Fruit fly (Drosophila melanogaster): ENCODE data around the gene Cp15.
A peak's percentile ranks its signal among the peaks of the same experiment; 100 is the strongest.

The Cp15 gene

DNA sequence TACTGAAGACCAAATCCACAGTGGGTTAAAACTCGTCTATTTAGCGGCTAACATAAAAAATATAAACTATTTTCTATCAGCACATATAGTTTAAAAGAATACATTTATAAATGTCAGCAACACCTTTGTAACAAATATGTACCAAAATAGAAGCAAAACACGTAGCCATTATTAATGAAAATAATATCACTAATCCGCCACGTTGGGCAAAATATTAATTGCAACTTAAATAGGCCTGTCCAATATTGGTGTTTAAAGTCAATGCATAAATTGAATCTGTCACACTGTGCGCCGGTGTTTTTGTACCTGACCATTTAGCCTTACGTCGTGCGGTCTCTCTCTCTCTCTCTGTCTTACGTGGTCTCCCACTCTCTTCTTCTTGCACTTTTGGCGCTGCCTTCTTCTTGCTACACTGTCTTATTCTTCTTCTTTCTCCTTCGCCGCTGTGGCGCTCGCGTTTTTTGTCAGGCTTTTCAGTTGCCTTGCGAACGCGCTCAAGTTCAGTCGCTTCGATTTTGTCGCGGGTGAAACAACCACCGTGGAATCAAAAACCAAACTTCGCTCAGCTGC is 37.8 kb downstream of the Cp15 start (continued):
- TF ChIP-seq Abd-B (GFP tag; optimal IDR thresholded peaks at IDR 0.05) (peak; percentile 84), Doc3 (GFP tag; IDR thresholded peaks at IDR 0.05; ENCODE audit: partially characterized antibody) (0 out of 3 replicates have a peak, but pooled peaks have one; percentile 31), CG13894 (tag; optimal IDR thresholded peaks at IDR 0.05) (peak; percentile 85), Hsf (GFP tag; optimal IDR thresholded peaks at IDR 0.05) (peak; percentile 99), CG1792 (GFP tag; optimal IDR thresholded peaks at IDR 0.05) (peak; percentile 93), CG10274 (GFP tag; optimal IDR thresholded peaks at IDR 0.05) (peak; percentile 91), fu2 (GFP tag; optimal IDR thresholded peaks at IDR 0.05) (peak; percentile 97), CG8359 (GFP tag; optimal IDR thresholded peaks at IDR 0.05; ENCODE audit: borderline replicate concordance) (peak; percentile 87), da (GFP tag; optimal IDR thresholded peaks at IDR 0.05) (peak; percentile 96), Hmx (GFP tag; optimal IDR thresholded peaks at IDR 0.05) (peak; percentile 86), cad (GFP tag; optimal IDR thresholded peaks at IDR 0.05) (no peak), E2f2 (GFP tag; IDR thresholded peaks at IDR 0.05) (peak; percentile 83), CG13424 (tag; optimal IDR thresholded peaks at IDR 0.05) (peak; percentile 99), dati (GFP tag; IDR thresholded peaks at IDR 0.05) (peak; percentile 93), Atf-2 (GFP tag; optimal IDR thresholded peaks at IDR 0.05) (peak; percentile 99), gce (GFP tag; IDR thresholded peaks at IDR 0.05) (peak; percentile 95), CG1647 (GFP tag; optimal IDR thresholded peaks at IDR 0.05) (peak; percentile 92), Scr (GFP tag; IDR thresholded peaks at IDR 0.05; ENCODE audit: partially characterized antibody) (peak; percentile 44), tna (GFP tag; IDR thresholded peaks at IDR 0.05; ENCODE audit: partially characterized antibody) (no peak; the same call in 1 of the 2 replicates), pho (GFP tag; optimal IDR thresholded peaks at IDR 0.05) (peak; percentile 98), tap (tag; optimal IDR thresholded peaks at IDR 0.05) (peak; percentile 92), CG2712 (tag; optimal IDR thresholded peaks at IDR 0.05) (peak; percentile 99), odd (GFP tag; optimal IDR thresholded peaks at IDR 0.05) (peak; percentile 98), CG15269 (tag; optimal IDR thresholded peaks at IDR 0.05) (peak; percentile 98), Doc2 (GFP tag; IDR thresholded peaks at IDR 0.05) (peak; percentile 91), CG10565 (GFP tag; optimal IDR thresholded peaks at IDR 0.05) (peak; percentile 94), CG18476 (GFP tag; optimal IDR thresholded peaks at IDR 0.05) (peak; percentile 97), CG16815 (GFP tag; optimal IDR thresholded peaks at IDR 0.05) (peak; percentile 99), CG10543 (GFP tag; optimal IDR thresholded peaks at IDR 0.05) (peak; percentile 98), Side (GFP tag; optimal IDR thresholded peaks at IDR 0.05) (peak; percentile 96), H2.0 (GFP tag; IDR thresholded peaks at IDR 0.05) (peak; percentile 97), Deaf1 (tag; optimal IDR thresholded peaks at IDR 0.05) (peak; percentile 82), Oaz (GFP tag; IDR thresholded peaks at IDR 0.05) (peak; percentile 97), ab (GFP tag; optimal IDR thresholded peaks at IDR 0.05) (peak; percentile 98), CG9727 (GFP tag; optimal IDR thresholded peaks at IDR 0.05) (peak; percentile 91), Sin3A (optimal IDR thresholded peaks at IDR 0.05) (no peak), ewg (GFP tag; optimal IDR thresholded peaks at IDR 0.05) (peak; percentile 97), dan (GFP tag; IDR thresholded peaks at IDR 0.05) (peak; percentile 89), HLHmδ (GFP tag; optimal IDR thresholded peaks at IDR 0.05) (no peak), CG12744 (GFP tag; optimal IDR thresholded peaks at IDR 0.05) (peak; percentile 97), hkb (optimal IDR thresholded peaks at IDR 0.05) (no peak), hkb (GFP tag; IDR thresholded peaks at IDR 0.05) (peak; percentile 96), lbe (GFP tag; optimal IDR thresholded peaks at IDR 0.05) (peak; percentile 97), unc-4 (GFP tag; IDR thresholded peaks at IDR 0.05; ENCODE audit: partially characterized antibody) (0 out of 2 replicates have a peak, but pooled peaks have one; percentile 30), Max (GFP tag; optimal IDR thresholded peaks at IDR 0.05) (peak; percentile 99), CG1602 (GFP tag; optimal IDR thresholded peaks at IDR 0.05) (peak; percentile 98), stc (GFP tag; IDR thresholded peaks at IDR 0.05) (peak; percentile 96), CG10431 (GFP tag; optimal IDR thresholded peaks at IDR 0.05) (peak; percentile 97), vfl (GFP tag; optimal IDR thresholded peaks at IDR 0.05) (peak; percentile 97), Adf1 (GFP tag; IDR thresholded peaks at IDR 0.05) (peak; percentile 82), CG43689 (GFP tag; IDR thresholded peaks at IDR 0.05) (peak; percentile 95)

Measured in whole organism, embryonic.